Fruit fly (Drosophila melanogaster): ENCODE measurements around the gene CG13992.

DNA sequence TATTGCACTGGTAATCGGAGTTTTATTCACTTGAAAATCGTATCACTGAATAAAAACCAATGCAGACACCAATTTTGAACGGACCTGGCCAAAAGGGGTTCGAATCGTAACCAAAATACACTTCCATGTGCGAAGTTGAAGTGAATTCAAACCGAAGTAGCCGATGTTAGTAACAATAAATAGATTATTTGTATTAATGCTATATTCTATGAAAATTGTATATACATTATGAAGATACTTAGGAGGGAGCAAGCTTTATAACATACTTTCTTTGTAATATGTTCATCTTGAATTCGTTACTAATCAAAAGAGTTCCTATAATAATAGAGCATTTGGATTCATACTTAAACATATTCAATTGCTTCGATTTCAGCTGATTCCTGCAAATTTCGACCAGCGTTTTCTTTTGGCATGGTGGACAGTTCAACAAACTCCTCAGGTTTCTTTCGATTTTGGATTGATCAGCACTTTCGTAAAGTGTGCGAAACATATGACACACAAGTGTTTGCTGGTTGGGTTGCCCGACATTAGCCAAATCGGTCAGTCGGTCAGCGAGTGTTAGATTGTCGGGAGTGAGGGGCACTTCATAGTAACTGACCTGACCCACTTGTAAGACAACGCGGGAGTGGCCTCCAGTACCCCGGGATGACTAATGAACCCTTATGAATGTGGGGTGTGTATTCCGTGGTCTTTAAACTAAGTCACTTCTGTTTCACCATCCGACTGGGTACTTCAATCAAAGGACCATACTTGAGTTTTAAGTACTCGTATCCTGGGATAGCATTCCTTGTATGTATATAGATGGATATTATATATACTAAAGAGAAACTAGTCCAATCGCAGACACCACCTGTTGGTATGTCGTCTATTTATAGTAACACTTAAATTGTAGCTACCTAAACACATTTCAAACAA lies at the start of gene CG13992, which contains the start of gene Ucp4C:
- TF ChIP-seq CG12104 (GFP tag; optimal IDR thresholded peaks at IDR 0.05) = no peak
- TF ChIP-seq tap (tag; optimal IDR thresholded peaks at IDR 0.05) = no peak
- TF ChIP-seq Hey (tag; optimal IDR thresholded peaks at IDR 0.05) = no peak
- no peak for TF ChIP-seq Sry-δ (GFP tag; optimal IDR thresholded peaks at IDR 0.05)
- no peak for TF ChIP-seq HmgZ (tag; optimal IDR thresholded peaks at IDR 0.05)
- TF ChIP-seq zen2 (GFP tag; IDR thresholded peaks at IDR 0.05; ENCODE audit: partially characterized antibody) = no peak
- no peak for TF ChIP-seq gcm2 (GFP tag; optimal IDR thresholded peaks at IDR 0.05)
- TF ChIP-seq lov (optimal IDR thresholded peaks at IDR 0.05) = no peak
- no peak for TF ChIP-seq lov (GFP tag; IDR thresholded peaks at IDR 0.05)
- no peak for TF ChIP-seq CG17802 (tag; optimal IDR thresholded peaks at IDR 0.05)
- TF ChIP-seq tio (GFP tag; optimal IDR thresholded peaks at IDR 0.05) = no peak
- no peak for TF ChIP-seq CG2712 (tag; optimal IDR thresholded peaks at IDR 0.05)
